Worm (Caenorhabditis elegans): ENCODE data around the gene pnk-4.

pnk-4 gene

DNA sequence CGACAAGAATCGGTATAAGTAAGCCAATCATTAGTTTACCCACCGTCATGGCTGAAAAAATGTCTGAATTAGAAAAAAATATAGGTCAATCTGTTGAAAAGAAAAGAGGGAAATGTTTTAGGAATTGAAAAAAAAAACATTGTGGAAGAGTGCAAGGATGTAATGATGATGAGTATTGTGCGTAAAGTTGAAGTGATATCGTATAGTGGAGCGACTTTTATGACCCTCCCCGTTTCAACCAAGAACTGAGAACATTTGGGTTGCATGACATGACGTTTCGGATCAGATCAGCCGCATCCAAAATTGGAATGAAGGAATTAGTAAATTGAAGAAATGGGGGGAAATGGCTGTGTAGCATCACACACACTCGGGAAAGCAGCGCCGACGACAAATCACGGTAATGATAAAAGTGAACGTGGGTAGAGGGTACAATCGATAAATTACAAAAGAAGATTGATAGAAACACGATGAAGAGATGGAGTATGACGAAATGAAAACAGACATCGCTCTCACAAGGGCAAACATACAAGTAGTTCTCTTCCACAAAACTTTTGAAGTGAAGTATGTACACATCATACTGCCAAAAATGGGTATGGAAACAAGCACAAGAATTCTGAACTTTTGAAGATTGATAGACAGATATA lies 29.3 kb downstream of the pnk-4 start, which contains the start of gene apl-1 (continued):
- TF ChIP-seq mdl-1 (tag; optimal IDR thresholded peaks at IDR 0.05) (no peak), nhr-28 (tag; optimal IDR thresholded peaks at IDR 0.05) (peak; percentile 70), mxl-3 (GFP tag; optimal IDR thresholded peaks at IDR 0.05) (peak; percentile 14)

ce11 chrX:5117571-5117970 lies 29.9 kb downstream of the pnk-4 start:
- no peak for TF ChIP-seq F49E8.2 (tag; optimal IDR thresholded peaks at IDR 0.05; ENCODE audit: borderline replicate concordance)
- no peak for TF ChIP-seq lin-13 (GFP tag; optimal IDR thresholded peaks at IDR 0.05)
- no peak for TF ChIP-seq Y48G9A.11 (GFP tag; IDR thresholded peaks at IDR 0.05)
- TF ChIP-seq Y5F2A.4 (GFP tag; optimal IDR thresholded peaks at IDR 0.05) = no peak
- no peak for TF ChIP-seq ama-1 (optimal IDR thresholded peaks at IDR 0.05)
- no peak for TF ChIP-seq hmg-1.1 (GFP tag; IDR thresholded peaks at IDR 0.05)
- peak; percentile 95 for TF ChIP-seq ces-1 (GFP tag; optimal IDR thresholded peaks at IDR 0.05)
- 0 out of 2 replicates have a peak, but pooled peaks have one; percentile 6 for TF ChIP-seq dmd-6 (GFP tag; IDR thresholded peaks at IDR 0.05)
- no peak for TF ChIP-seq ceh-62 (tag; optimal IDR thresholded peaks at IDR 0.05)
- no peak for TF ChIP-seq hlh-11 (tag; optimal IDR thresholded peaks at IDR 0.05)
- TF ChIP-seq lsy-2 (tag; optimal IDR thresholded peaks at IDR 0.05) = peak in 1 of 2 experiments; percentile 52
- peak; percentile 9 for TF ChIP-seq mes-2 (tag; optimal IDR thresholded peaks at IDR 0.05; ENCODE audit: poor library complexity, severe bottlenecking)
- TF ChIP-seq aly-2 (tag; optimal IDR thresholded peaks at IDR 0.05) = no peak
- no peak for TF ChIP-seq nhr-11 (tag; optimal IDR thresholded peaks at IDR 0.05)
- TF ChIP-seq set-16 (GFP tag; IDR thresholded peaks at IDR 0.05) = no peak
- no peak for TF ChIP-seq daf-12 (tag; optimal IDR thresholded peaks at IDR 0.05)
- no peak for TF ChIP-seq nhr-111 (GFP tag; optimal IDR thresholded peaks at IDR 0.05)
- TF ChIP-seq R02D3.7 (tag; optimal IDR thresholded peaks at IDR 0.05) = no peak
- no peak for TF ChIP-seq lin-1 (GFP tag; IDR thresholded peaks at IDR 0.05)
- no peak for TF ChIP-seq zfp-3 (GFP tag; conservative IDR thresholded peaks at IDR 0.05)
- TF ChIP-seq fos-1 (tag; optimal IDR thresholded peaks at IDR 0.05) = no peak
- no peak for TF ChIP-seq snpc-1.2 (GFP tag; IDR thresholded peaks at IDR 0.05)
- no peak for TF ChIP-seq tag-97 (GFP tag; IDR thresholded peaks at IDR 0.05)
- no peak for TF ChIP-seq madf-5 (GFP tag; IDR thresholded peaks at IDR 0.05)
- TF ChIP-seq sdz-12 (GFP tag; optimal IDR thresholded peaks at IDR 0.05) = no peak
- no peak for TF ChIP-seq php-3 (GFP tag; IDR thresholded peaks at IDR 0.05)
- no peak for TF ChIP-seq dpl-1 (GFP tag; optimal IDR thresholded peaks at IDR 0.05)
- TF ChIP-seq ceh-32 (tag; optimal IDR thresholded peaks at IDR 0.05; ENCODE audit: poor library complexity) = no peak
- TF ChIP-seq ztf-7 (tag; optimal IDR thresholded peaks at IDR 0.05) = no peak
- TF ChIP-seq skn-1 (tag; optimal IDR thresholded peaks at IDR 0.05) = no peak
- peak; percentile 73 for TF ChIP-seq ctbp-1 (GFP tag; IDR thresholded peaks at IDR 0.05)
- TF ChIP-seq zag-1 (tag; optimal IDR thresholded peaks at IDR 0.05) = no peak
- TF ChIP-seq lin-38 (GFP tag; IDR thresholded peaks at IDR 0.05) = no peak
- no peak for TF ChIP-seq nhr-76 (tag; optimal IDR thresholded peaks at IDR 0.05)
- peak; percentile 29 for TF ChIP-seq aha-1 (tag)
- no peak for TF ChIP-seq dve-1 (tag; optimal IDR thresholded peaks at IDR 0.05; ENCODE audit: insufficient read depth)
- no peak for TF ChIP-seq ceh-44 (GFP tag; IDR thresholded peaks at IDR 0.05)
- TF ChIP-seq zip-2 (tag; optimal IDR thresholded peaks at IDR 0.05) = no peak
- TF ChIP-seq spr-1 (tag; optimal IDR thresholded peaks at IDR 0.05) = no peak
- no peak for TF ChIP-seq pha-4 (GFP tag; IDR thresholded peaks at IDR 0.05)
- no peak for TF ChIP-seq pha-4 (tag; optimal IDR thresholded peaks at IDR 0.05)
- no peak for TF ChIP-seq nhr-41 (GFP tag; IDR thresholded peaks at IDR 0.05)
- TF ChIP-seq F44E2.7 (GFP tag; IDR thresholded peaks at IDR 0.05) = no peak
- TF ChIP-seq fkh-10 (GFP tag; optimal IDR thresholded peaks at IDR 0.05) = peak; percentile 49
- TF ChIP-seq nhr-28 (tag; optimal IDR thresholded peaks at IDR 0.05) = no peak
- no peak for TF ChIP-seq mep-1 (tag; optimal IDR thresholded peaks at IDR 0.05)
- no peak for TF ChIP-seq mdl-1 (tag; optimal IDR thresholded peaks at IDR 0.05)
- TF ChIP-seq daf-19 (GFP tag; conservative IDR thresholded peaks at IDR 0.05) = no peak
- TF ChIP-seq Y105C5A.15 (GFP tag; IDR thresholded peaks at IDR 0.05) = no peak
